Worm (Caenorhabditis elegans) whole organism, L4 larva: ENCODE measurements around the gene trk-1.

ENCODE experiments used
- aha-1 ChIP-seq: fragments of 150-350 bp; peaks from one replicate; lab custom pipeline; 2014; ENCODE audit warnings: missing biosample characterization, missing genetic modification characterization
- arid-1 ChIP-seq: fragments of 200-800 bp; sonication (Bioruptor generic); conservative IDR thresholded peaks from 2 replicates; pipeline ENCODE4 v1.3.6; 2022; ENCODE audit warnings: missing genetic modification reagents, missing genetic modification characterization, missing compliant biosample characterization
- ceh-28 ChIP-seq: fragments of 150-350 bp; optimal IDR thresholded peaks from 2 replicates; lab custom pipeline; 2014; ENCODE audit warnings: missing biosample characterization, missing genetic modification reagents, missing genetic modification characterization
- ces-1 ChIP-seq: fragments of 150-350 bp; sonication (generic microtip); optimal IDR thresholded peaks from 4 replicates; lab custom pipeline; 2014; ENCODE audit warnings: missing biosample characterization, missing genetic modification reagents, missing genetic modification characterization
- ctbp-1 ChIP-seq: fragments of 200-800 bp; sonication (Bioruptor generic); IDR thresholded peaks from 2 replicates; pipeline ENCODE4 v1.3.6; 2022; ENCODE audit warnings: missing genetic modification reagents, missing genetic modification characterization, missing compliant biosample characterization
- daf-12 ChIP-seq: fragments of 150-350 bp; optimal IDR thresholded peaks from 2 replicates; lab custom pipeline; 2014; ENCODE audit warnings: missing biosample characterization, missing genetic modification reagents, missing genetic modification characterization
- daf-16 ChIP-seq, 3 experiments: sonication (generic microtip); optimal IDR thresholded peaks; 2 replicates each; lab custom pipeline; 2016 to 2017; ENCODE audit warnings: missing genetic modification characterization in 3 of 3, missing genetic modification reagents in 3 of 3, mild to moderate bottlenecking in 2 of 3, missing compliant biosample characterization in 2 of 3, missing biosample characterization in 1 of 3, moderate library complexity in 1 of 3
- daf-19 ChIP-seq: fragments of 200-800 bp; sonication (Bioruptor generic); conservative IDR thresholded peaks from 2 replicates; pipeline ENCODE4 v1.3.6; 2022; ENCODE audit warnings: missing genetic modification characterization, missing compliant biosample characterization
- dmd-6 ChIP-seq: fragments of 200-800 bp; sonication (Bioruptor generic); IDR thresholded peaks from 2 replicates; pipeline ENCODE4 v1.3.6; 2022; ENCODE audit warnings: missing genetic modification reagents, missing genetic modification characterization, missing compliant biosample characterization
- dmd-9 ChIP-seq: fragments of 200-800 bp; sonication (Bioruptor generic); IDR thresholded peaks from 2 replicates; pipeline ENCODE4 v1.3.6; 2022; ENCODE audit warnings: missing genetic modification reagents, missing genetic modification characterization, missing compliant biosample characterization
- duxl-1 ChIP-seq: sonication (generic microtip); optimal IDR thresholded peaks from 2 replicates; lab custom pipeline; 2016; ENCODE audit warnings: mild to moderate bottlenecking, missing genetic modification characterization, moderate library complexity, missing compliant biosample characterization; ENCODE audit not compliant: poor library complexity
- dve-1 ChIP-seq: sonication (generic microtip); optimal IDR thresholded peaks from 2 replicates; lab custom pipeline; 2017; ENCODE audit warnings: antibody characterized with exemption, mild to moderate bottlenecking, missing genetic modification characterization, missing compliant biosample characterization; ENCODE audit not compliant: insufficient read depth
- gei-8 ChIP-seq: fragments of 200-800 bp; sonication (Bioruptor generic); optimal IDR thresholded peaks from 2 replicates; lab custom pipeline; 2018; ENCODE audit warnings: mild to moderate bottlenecking, missing genetic modification characterization, missing compliant biosample characterization
- hif-1 ChIP-seq, 2 experiments: sonication (generic microtip); optimal IDR thresholded peaks; 2 replicates each; lab custom pipeline; 2016 to 2017; ENCODE audit warnings: missing compliant biosample characterization in 2 of 2, missing genetic modification characterization in 2 of 2, missing genetic modification reagents in 2 of 2, missing genotype in 2 of 2, mild to moderate bottlenecking in 1 of 2
- hlh-30 ChIP-seq: sonication (generic microtip); optimal IDR thresholded peaks from 2 replicates; lab custom pipeline; 2017; ENCODE audit warnings: antibody characterized with exemption, mild to moderate bottlenecking, missing genetic modification characterization, missing compliant biosample characterization; ENCODE audit not compliant: insufficient read depth
- hmg-1.1 ChIP-seq: fragments of 200-800 bp; sonication (Bioruptor generic); IDR thresholded peaks from 2 replicates; pipeline ENCODE4 v1.3.6; 2022; ENCODE audit warnings: missing genetic modification reagents, missing genetic modification characterization, missing compliant biosample characterization
- lim-7 ChIP-seq: fragments of 200-800 bp; sonication (Bioruptor generic); IDR thresholded peaks from 2 replicates; pipeline ENCODE4 v1.3.6; 2022; ENCODE audit warnings: missing genetic modification characterization, missing compliant biosample characterization
- lin-15B ChIP-seq: fragments of 150-350 bp; sonication (generic microtip); optimal IDR thresholded peaks from 3 replicates; lab custom pipeline; 2014; ENCODE audit warnings: missing biosample characterization, missing genetic modification characterization
- madf-9 ChIP-seq: fragments of 200-800 bp; sonication (Bioruptor generic); conservative IDR thresholded peaks from 2 replicates; pipeline ENCODE4 v1.3.6; 2022; ENCODE audit warnings: missing genetic modification reagents, missing genetic modification characterization, missing compliant biosample characterization
- mep-1 ChIP-seq: fragments of 150-350 bp; sonication (generic microtip); optimal IDR thresholded peaks from 3 replicates; lab custom pipeline; 2014; ENCODE audit warnings: missing biosample characterization, missing genetic modification characterization
- mxl-3 ChIP-seq: fragments of 200-800 bp; sonication (Bioruptor generic); optimal IDR thresholded peaks from 2 replicates; lab custom pipeline; 2018; ENCODE audit warnings: mild to moderate bottlenecking, missing genetic modification characterization, missing compliant biosample characterization
- nhr-111 ChIP-seq: fragments of 200-800 bp; sonication (Bioruptor generic); optimal IDR thresholded peaks from 2 replicates; lab custom pipeline; 2018; ENCODE audit warnings: mild to moderate bottlenecking, missing genetic modification characterization, missing compliant biosample characterization
- nhr-25 ChIP-seq: sonication (generic microtip); optimal IDR thresholded peaks from 2 replicates; lab custom pipeline; 2017; ENCODE audit warnings: missing genetic modification characterization, mild to moderate bottlenecking, missing compliant biosample characterization, antibody characterized with exemption, moderate library complexity, borderline replicate concordance; ENCODE audit not compliant: insufficient read depth
- nhr-41 ChIP-seq: fragments of 200-800 bp; sonication (Bioruptor generic); IDR thresholded peaks from 2 replicates; pipeline ENCODE4 v1.3.6; 2022; ENCODE audit warnings: missing genetic modification reagents, missing genetic modification characterization, missing compliant biosample characterization
- nhr-48 ChIP-seq: sonication (generic microtip); optimal IDR thresholded peaks from 2 replicates; lab custom pipeline; 2016; ENCODE audit warnings: mild to moderate bottlenecking, missing genetic modification characterization, missing compliant biosample characterization
- nhr-6 ChIP-seq: fragments of 150-350 bp; optimal IDR thresholded peaks from 2 replicates; lab custom pipeline; 2014; ENCODE audit warnings: missing biosample characterization, missing genetic modification characterization
- php-3 ChIP-seq: fragments of 200-800 bp; sonication (Bioruptor generic); IDR thresholded peaks from 2 replicates; pipeline ENCODE4 v1.3.6; 2022; ENCODE audit warnings: missing genetic modification reagents, missing genetic modification characterization, missing compliant biosample characterization
- snpc-1.2 ChIP-seq: fragments of 200-800 bp; sonication (Bioruptor generic); IDR thresholded peaks from 2 replicates; pipeline ENCODE4 v1.3.6; 2022; ENCODE audit warnings: missing genetic modification reagents, missing genetic modification characterization, missing compliant biosample characterization
- spr-1 ChIP-seq: sonication (generic microtip); optimal IDR thresholded peaks from 2 replicates; lab custom pipeline; 2016; ENCODE audit warnings: mild to moderate bottlenecking, missing genetic modification characterization, missing compliant biosample characterization
- unc-62 ChIP-seq, 3 experiments: fragments of 150-350 bp in 1 of 3; sonication (generic microtip); optimal IDR thresholded peaks in 2 of 3; peaks in 1 of 3; 1 replicate in 1 of 3; 2 replicates in 2 of 3; lab custom pipeline; 2014 to 2017; ENCODE audit warnings: missing biosample characterization in 3 of 3, missing genetic modification characterization in 3 of 3, missing genetic modification reagents in 3 of 3, missing genotype in 1 of 3
- zfp-3 ChIP-seq: fragments of 200-800 bp; sonication (Bioruptor generic); conservative IDR thresholded peaks from 2 replicates; pipeline ENCODE4 v1.3.6; 2022; ENCODE audit warnings: missing genetic modification reagents, missing genetic modification characterization, missing compliant biosample characterization
- zip-11 ChIP-seq: fragments of 200-800 bp; sonication (Bioruptor generic); IDR thresholded peaks from 2 replicates; pipeline ENCODE4 v1.3.6; 2022; ENCODE audit warnings: missing genetic modification characterization, missing compliant biosample characterization

Gene trk-1

DNA sequence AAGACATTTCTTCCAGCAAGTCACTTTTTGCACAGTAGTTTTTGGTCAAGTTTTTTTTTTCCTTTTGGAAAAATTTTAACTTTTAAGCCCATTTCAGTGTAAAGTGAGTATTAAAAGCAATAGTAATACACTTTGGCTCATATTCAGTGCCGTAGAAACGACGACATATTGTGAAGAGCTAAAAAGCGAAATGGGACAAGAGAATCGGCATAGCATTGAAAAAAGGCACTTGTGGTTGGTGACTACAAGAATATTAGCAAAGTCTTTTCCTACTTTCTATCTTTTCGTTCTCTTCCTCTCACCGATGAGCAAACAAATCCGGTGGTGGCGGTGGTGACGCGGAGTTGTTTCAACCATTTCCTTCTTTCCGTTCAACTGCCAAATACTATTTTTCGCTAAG is 19.9 kb downstream of the trk-1 start, which contains the start of gene acs-22:
Gene acs-22 (plus strand): TSS at position 301 of the 400 bp plus-strand sequence.
- TF ChIP-seq madf-9 = 0 out of 2 replicates have a peak, but pooled peaks have one; percentile 15
- TF ChIP-seq duxl-1 (tag; lab: Kevin White, UChicago) = no peak
- no peak for TF ChIP-seq gei-8 (GFP tag; lab: Kevin White, UChicago)
- TF ChIP-seq aha-1 = peak; percentile 84
- peak in 1 of 2 experiments; percentile 26 for TF ChIP-seq unc-62 (GFP tag; optimal IDR thresholded peaks at IDR 0.05 in 1 of 2; lab: Kevin White, UChicago)
- no peak for TF ChIP-seq unc-62 (tag; optimal IDR thresholded peaks at IDR 0.05; lab: Kevin White, UChicago)

ce11 chrX:8929688-8930087 is 21.1 kb downstream of the trk-1 start:
- no peak for TF ChIP-seq mep-1 (tag; lab: Kevin White, UChicago)
- TF ChIP-seq dve-1 (tag; lab: Kevin White, UChicago) = no peak
- no peak for TF ChIP-seq daf-12 (tag; lab: Kevin White, UChicago)
- TF ChIP-seq, all 104 proteins: peak for 0

DNA sequence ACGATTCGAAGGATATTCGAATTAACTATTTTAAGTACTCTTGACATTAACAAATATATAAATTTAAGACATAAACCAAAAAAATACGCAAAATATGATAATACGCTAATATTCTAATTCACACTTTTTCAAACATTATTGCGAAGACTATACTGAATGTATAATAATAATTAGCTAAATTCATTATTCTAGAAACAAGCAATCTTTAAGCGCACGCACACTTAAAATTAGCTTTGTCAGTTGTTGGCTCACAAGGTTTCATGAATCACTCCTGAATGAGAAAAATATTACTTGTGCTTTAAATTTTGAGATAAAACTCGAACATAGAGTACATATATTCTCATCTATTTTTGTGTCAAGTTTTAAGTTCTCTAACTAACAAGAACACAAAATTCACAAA is 23.9 kb downstream of the trk-1 start:
- TF ChIP-seq ces-1 (GFP tag; lab: Kevin White, UChicago) = no peak
- TF ChIP-seq aha-1 = peak; percentile 52
- no peak for TF ChIP-seq lin-15B
- TF ChIP-seq nhr-111 (GFP tag; lab: Kevin White, UChicago) = no peak

DNA sequence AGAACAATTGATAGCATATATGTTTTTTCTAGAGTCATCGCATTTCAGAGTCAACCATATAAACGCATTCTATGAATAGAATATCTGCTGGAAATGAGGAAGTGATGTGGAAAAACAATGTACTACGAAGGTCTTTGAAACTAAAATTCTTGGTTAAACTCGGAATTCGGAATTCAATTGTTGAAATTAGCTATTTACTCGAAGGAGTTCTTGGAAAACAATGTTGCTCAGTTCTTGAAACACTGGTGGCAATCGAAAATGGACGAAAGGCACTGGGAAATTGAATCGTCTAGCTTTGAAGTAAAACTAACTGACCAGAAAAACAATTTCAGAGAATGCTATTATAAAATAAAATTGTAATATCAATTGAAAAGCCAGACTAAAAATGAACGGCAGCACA is 24.4 kb downstream of the trk-1 start:
- TF ChIP-seq dve-1 (tag; lab: Kevin White, UChicago) = no peak

- TF ChIP-seq hif-1 (tag; optimal IDR thresholded peaks at IDR 0.05; lab: Kevin White, UChicago) (peak in 1 of 2 experiments; percentile 24), arid-1 (GFP tag; lab: Robert Waterston, UW) (peak; percentile 67; the same call in 1 of the 2 replicates), spr-1 (tag; lab: Kevin White, UChicago) (peak; percentile 33), dmd-6 (GFP tag; lab: Robert Waterston, UW) (0 out of 2 replicates have a peak, but pooled peaks have one; percentile 32), nhr-41 (GFP tag; lab: Robert Waterston, UW) (0 out of 2 replicates have a peak, but pooled peaks have one; percentile 23), ctbp-1 (GFP tag; lab: Robert Waterston, UW) (peak; percentile 55), daf-19 (GFP tag; lab: Robert Waterston, UW) (peak; percentile 51; the same call in 1 of the 2 replicates), php-3 (peak; percentile 60; the same call in 1 of the 2 replicates), zip-11 (GFP tag; lab: Robert Waterston, UW) (no peak), lim-7 (GFP tag; lab: Robert Waterston, UW) (peak; percentile 86), mxl-3 (GFP tag; lab: Kevin White, UChicago) (peak; percentile 16), daf-16 (GFP tag; optimal IDR thresholded peaks at IDR 0.05; lab: Kevin White, UChicago) (peak in 1 of 2 experiments; percentile 42), daf-16 (tag; optimal IDR thresholded peaks at IDR 0.05; lab: Kevin White, UChicago) (peak; percentile 34), madf-9 (peak; percentile 69), duxl-1 (tag; lab: Kevin White, UChicago) (peak; percentile 18), snpc-1.2 (GFP tag; lab: Robert Waterston, UW) (peak; percentile 83), hlh-30 (tag; lab: Kevin White, UChicago) (peak; percentile 32), hmg-1.1 (peak; percentile 58; the same call in 1 of the 2 replicates), nhr-6 (tag; lab: Kevin White, UChicago) (no peak), nhr-25 (tag; lab: Kevin White, UChicago) (no peak), mep-1 (tag; lab: Kevin White, UChicago) (peak; percentile 15), ceh-28 (tag; lab: Kevin White, UChicago) (no peak), dmd-9 (no peak), nhr-48 (tag; lab: Kevin White, UChicago) (peak; percentile 24), zfp-3 (GFP tag; lab: Robert Waterston, UW) (0 out of 2 replicates have a peak, but pooled peaks have one; percentile 15)
- TF ChIP-seq, all 104 proteins: peak for 19
Observed at ce11 chrX:8925443-8925842, 25.3 kb downstream of the trk-1 start.
